Worm (Caenorhabditis elegans) whole organism, L1 larva: Measurements from ENCODE around the gene acr-2.
A peak's percentile ranks its signal among the peaks of the same experiment; 100 is the strongest.

Source experiments
- C16A3.4 ChIP-seq: fragments of 150-350 bp; optimal IDR thresholded peaks from 2 replicates; lab custom pipeline; 2014; ENCODE audit warnings: missing biosample characterization, missing genetic modification characterization
- C34B4.2 ChIP-seq: sonication (generic microtip); optimal IDR thresholded peaks from 2 replicates; lab custom pipeline; 2017; ENCODE audit warnings: mild to moderate bottlenecking, missing genetic modification characterization, missing compliant biosample characterization
- F16B12.6 ChIP-seq: fragments of 150-350 bp; optimal IDR thresholded peaks from 2 replicates; lab custom pipeline; 2014; ENCODE audit warnings: missing biosample characterization, missing genetic modification characterization
- ceh-82 ChIP-seq, 3 experiments: fragments of 150-350 bp in 1 of 3; sonication (generic microtip) in 2 of 3; optimal IDR thresholded peaks; 2 replicates each; lab custom pipeline; 2014 to 2017; ENCODE audit warnings: missing biosample characterization in 3 of 3, missing genetic modification characterization in 3 of 3
- dpl-1 ChIP-seq, 3 experiments: fragments of 150-350 bp in 2 of 3; sonication (generic microtip) in 1 of 3; optimal IDR thresholded peaks; 2 replicates each; lab custom pipeline; 2014 to 2017; ENCODE audit warnings: missing biosample characterization in 3 of 3, missing genetic modification characterization in 3 of 3, missing genetic modification reagents in 3 of 3
- efl-1 ChIP-seq, 4 experiments: fragments of 150-350 bp; optimal IDR thresholded peaks in 3 of 4; peaks in 1 of 4; 1 replicate in 1 of 4; 2 replicates in 3 of 4; lab custom pipeline; 2014; ENCODE audit warnings: missing biosample characterization in 2 of 4, missing genetic modification characterization in 2 of 4, missing genetic modification reagents in 2 of 4
- efl-3 ChIP-seq: fragments of 200-800 bp; sonication (Bioruptor generic); optimal IDR thresholded peaks from 2 replicates; lab custom pipeline; 2018; ENCODE audit warnings: mild to moderate bottlenecking, missing genetic modification characterization, missing compliant biosample characterization
- egl-27 ChIP-seq, 2 experiments: fragments of 150-350 bp in 1 of 2; sonication (generic microtip); optimal IDR thresholded peaks; 3 replicates each; lab custom pipeline; 2017 to 2018; ENCODE audit warnings: missing biosample characterization in 2 of 2, missing genetic modification characterization in 2 of 2, missing genetic modification reagents in 2 of 2
- fkh-10 ChIP-seq: sonication (generic microtip); optimal IDR thresholded peaks from 2 replicates; lab custom pipeline; 2017; ENCODE audit warnings: missing biosample characterization, missing genetic modification reagents, missing genetic modification characterization
- grh-1 ChIP-seq: fragments of 200-800 bp; sonication (Bioruptor generic); IDR thresholded peaks from 2 replicates; pipeline ENCODE4 v1.3.6; 2022; ENCODE audit warnings: missing genetic modification reagents, missing genetic modification characterization, missing compliant biosample characterization
- hlh-17 ChIP-seq: fragments of 200-800 bp; sonication (Bioruptor generic); optimal IDR thresholded peaks from 2 replicates; lab custom pipeline; 2018; ENCODE audit warnings: missing genetic modification characterization, mild to moderate bottlenecking, missing compliant biosample characterization, moderate library complexity, borderline replicate concordance
- irx-1 ChIP-seq: sonication (generic microtip); optimal IDR thresholded peaks from 2 replicates; lab custom pipeline; 2016; ENCODE audit warnings: missing genetic modification characterization, missing compliant biosample characterization
- isw-1 ChIP-seq: fragments of 200-800 bp; sonication (Bioruptor generic); IDR thresholded peaks from 2 replicates; pipeline ENCODE4 v1.3.6; 2022; ENCODE audit warnings: missing genetic modification characterization, missing compliant biosample characterization
- lin-14 ChIP-seq: fragments of 200-800 bp; sonication (Bioruptor generic); optimal IDR thresholded peaks from 2 replicates; lab custom pipeline; 2018; ENCODE audit warnings: mild to moderate bottlenecking, missing genetic modification characterization, moderate library complexity, missing compliant biosample characterization
- lin-35 ChIP-seq, 2 experiments: fragments of 150-350 bp; optimal IDR thresholded peaks; 2 replicates each; lab custom pipeline; 2014; ENCODE audit warnings: missing biosample characterization in 2 of 2, missing genetic modification characterization in 2 of 2, missing genetic modification reagents in 2 of 2
- lin-39 ChIP-seq: fragments of 150-350 bp; optimal IDR thresholded peaks from 2 replicates; lab custom pipeline; 2014; ENCODE audit warnings: missing biosample characterization, missing genetic modification reagents, missing genetic modification characterization
- lir-3 ChIP-seq: sonication (generic microtip); optimal IDR thresholded peaks from 2 replicates; lab custom pipeline; 2016; ENCODE audit warnings: mild to moderate bottlenecking, missing genetic modification characterization, moderate library complexity, missing compliant biosample characterization; ENCODE audit not compliant: poor library complexity
- lsy-2 ChIP-seq, 2 experiments: fragments of 150-350 bp; optimal IDR thresholded peaks; 2 replicates each; lab custom pipeline; 2014; ENCODE audit warnings: missing biosample characterization in 2 of 2, missing genetic modification characterization in 2 of 2
- mef-2 ChIP-seq: fragments of 150-350 bp; optimal IDR thresholded peaks from 2 replicates; lab custom pipeline; 2014; ENCODE audit warnings: missing biosample characterization, missing genetic modification characterization
- nhr-12 ChIP-seq: sonication (generic microtip); optimal IDR thresholded peaks from 2 replicates; lab custom pipeline; 2017; ENCODE audit warnings: missing biosample characterization, missing genetic modification characterization
- nhr-19 ChIP-seq: fragments of 200-800 bp; sonication (Bioruptor generic); conservative IDR thresholded peaks from 2 replicates; pipeline ENCODE4 v1.3.6; 2022; ENCODE audit warnings: missing genetic modification characterization, missing compliant biosample characterization
- nhr-20 ChIP-seq: sonication (generic microtip); optimal IDR thresholded peaks from 2 replicates; lab custom pipeline; 2016; ENCODE audit warnings: mild to moderate bottlenecking, missing genetic modification characterization, missing compliant biosample characterization
- nhr-237 ChIP-seq: fragments of 150-350 bp; optimal IDR thresholded peaks from 2 replicates; lab custom pipeline; 2014; ENCODE audit warnings: missing biosample characterization, missing genetic modification characterization
- nhr-71 ChIP-seq: sonication (generic microtip); optimal IDR thresholded peaks from 2 replicates; lab custom pipeline; 2016; ENCODE audit warnings: mild to moderate bottlenecking, missing genetic modification characterization, moderate library complexity, missing compliant biosample characterization
- nhr-84 ChIP-seq: sonication (generic microtip); optimal IDR thresholded peaks from 2 replicates; lab custom pipeline; 2017; ENCODE audit warnings: missing biosample characterization, missing genetic modification characterization
- nhr-85 ChIP-seq: sonication (generic microtip); peaks from one replicate; lab custom pipeline; 2016; ENCODE audit warnings: missing genetic modification characterization, inconsistent platforms, missing compliant biosample characterization
- pag-3 ChIP-seq: sonication (generic microtip); optimal IDR thresholded peaks from 2 replicates; lab custom pipeline; 2017; ENCODE audit warnings: missing genetic modification characterization, mild to moderate bottlenecking, missing compliant biosample characterization, antibody characterized with exemption, borderline replicate concordance; ENCODE audit not compliant: insufficient read depth
- pqm-1 ChIP-seq: sonication (generic microtip); optimal IDR thresholded peaks from 3 replicates; lab custom pipeline; 2017; ENCODE audit warnings: missing biosample characterization, missing genetic modification characterization
- rnt-1 ChIP-seq: sonication (generic microtip); optimal IDR thresholded peaks from 2 replicates; lab custom pipeline; 2016; ENCODE audit warnings: mild to moderate bottlenecking, missing genetic modification characterization, moderate library complexity, missing compliant biosample characterization
- skn-1 ChIP-seq: fragments of 150-350 bp; optimal IDR thresholded peaks from 2 replicates; lab custom pipeline; 2014; ENCODE audit warnings: missing biosample characterization, missing genetic modification characterization
- swsn-7 ChIP-seq: sonication (generic microtip); optimal IDR thresholded peaks from 2 replicates; lab custom pipeline; 2016; ENCODE audit warnings: missing genetic modification characterization, missing compliant biosample characterization
- unc-130 ChIP-seq: fragments of 150-350 bp; optimal IDR thresholded peaks from 2 replicates; lab custom pipeline; 2017; ENCODE audit warnings: missing biosample characterization, missing genetic modification characterization, inconsistent platforms
- unc-62 ChIP-seq: fragments of 150-350 bp; optimal IDR thresholded peaks from 2 replicates; lab custom pipeline; 2014; ENCODE audit warnings: missing biosample characterization, missing genetic modification reagents, missing genetic modification characterization
- unc-86 ChIP-seq: sonication (generic microtip); optimal IDR thresholded peaks from 2 replicates; lab custom pipeline; 2016; ENCODE audit warnings: missing genetic modification characterization, missing compliant biosample characterization
- vab-15 ChIP-seq: sonication (generic microtip); optimal IDR thresholded peaks from 2 replicates; lab custom pipeline; 2017; ENCODE audit warnings: missing genotype, mild to moderate bottlenecking, missing genetic modification characterization, missing compliant biosample characterization
- zag-1 ChIP-seq: fragments of 150-350 bp; optimal IDR thresholded peaks from 2 replicates; lab custom pipeline; 2014; ENCODE audit warnings: missing biosample characterization, missing genetic modification characterization
- zip-4 ChIP-seq: fragments of 200-800 bp; sonication (Bioruptor generic); optimal IDR thresholded peaks from 2 replicates; lab custom pipeline; 2018; ENCODE audit warnings: mild to moderate bottlenecking, missing genetic modification characterization, moderate library complexity, missing compliant biosample characterization
- ztf-4 ChIP-seq: fragments of 150-350 bp; optimal IDR thresholded peaks from 2 replicates; lab custom pipeline; 2014; ENCODE audit warnings: missing biosample characterization, missing genetic modification characterization

The acr-2 gene

ce11 chrX:6691653-6692052, 10.7 kb upstream of the acr-2 start (continued):
- TF ChIP-seq ztf-4 (no peak), skn-1 (tag; lab: Kevin White, UChicago) (no peak), lin-39 (tag; lab: Kevin White, UChicago) (no peak)
- TF ChIP-seq, all 84 proteins: peak for 0

- TF ChIP-seq isw-1 (GFP tag; lab: Robert Waterston, UW) (no peak), nhr-19 (GFP tag; lab: Robert Waterston, UW) (no peak), unc-130 (tag; lab: Kevin White, UChicago) (no peak), unc-62 (no peak), efl-3 (GFP tag; lab: Kevin White, UChicago) (no peak), lir-3 (tag; lab: Kevin White, UChicago) (no peak), ceh-82 (tag; optimal IDR thresholded peaks at IDR 0.05; lab: Kevin White, UChicago) (no peak), zag-1 (tag; lab: Kevin White, UChicago) (no peak), unc-86 (tag; lab: Kevin White, UChicago) (no peak), egl-27 (tag; optimal IDR thresholded peaks at IDR 0.05; lab: Kevin White, UChicago) (no peak), nhr-12 (tag; lab: Kevin White, UChicago) (no peak), mef-2 (no peak), nhr-85 (tag; lab: Kevin White, UChicago) (no peak), irx-1 (tag; lab: Kevin White, UChicago) (no peak)
These were observed 9.5 kb upstream of the acr-2 start for ce11 chrX:6692896-6693295.

- no peak for TF ChIP-seq C16A3.4 (tag; lab: Kevin White, UChicago)
- TF ChIP-seq vab-15, result no peak
- TF ChIP-seq nhr-71 (tag; lab: Kevin White, UChicago), result no peak
- no peak for TF ChIP-seq swsn-7
- TF ChIP-seq hlh-17 (GFP tag; lab: Kevin White, UChicago), result no peak
- no peak for TF ChIP-seq grh-1 (GFP tag; lab: Robert Waterston, UW)
- TF ChIP-seq nhr-12 (tag; lab: Kevin White, UChicago), result no peak
- TF ChIP-seq nhr-20 (tag; lab: Kevin White, UChicago), result no peak
These were observed 9.0 kb upstream of the acr-2 start, which contains the start of gene F38B6.3 for ce11 chrX:6693331-6693730. F38B6.3 (plus strand) TSS chrX:6693631.

DNA sequence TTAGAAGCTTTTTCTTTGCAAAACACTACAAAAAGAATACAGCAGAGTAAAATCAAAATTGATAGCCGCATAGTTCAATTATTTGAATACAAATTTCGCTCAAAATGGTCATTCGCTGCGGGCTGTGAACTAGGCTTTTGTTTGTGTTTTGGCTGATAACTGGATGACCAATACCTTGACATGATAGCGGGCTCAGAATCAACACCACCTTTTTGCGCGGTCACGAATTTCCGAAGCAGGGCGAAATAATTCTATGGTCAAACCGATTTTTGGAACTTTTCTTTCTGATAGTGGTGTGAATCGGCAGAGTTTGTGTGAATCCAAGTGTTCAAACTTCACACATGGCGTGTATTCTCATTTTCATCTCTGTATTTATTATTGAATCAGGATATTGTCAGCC, 4.1 kb upstream of the acr-2 start, which contains the start of the genes F38B6.7 and F38B6.2:
Gene F38B6.7, minus strand, starts transcription at position 101 of the 400 bp plus-strand sequence.
Gene F38B6.2, plus strand, starts transcription at position 267 of the 400 bp plus-strand sequence.
- TF ChIP-seq ztf-4 (no peak), dpl-1 (GFP tag; optimal IDR thresholded peaks at IDR 0.05; lab: Kevin White, UChicago) (no peak), lsy-2 (tag; optimal IDR thresholded peaks at IDR 0.05; lab: Kevin White, UChicago) (no peak)

DNA sequence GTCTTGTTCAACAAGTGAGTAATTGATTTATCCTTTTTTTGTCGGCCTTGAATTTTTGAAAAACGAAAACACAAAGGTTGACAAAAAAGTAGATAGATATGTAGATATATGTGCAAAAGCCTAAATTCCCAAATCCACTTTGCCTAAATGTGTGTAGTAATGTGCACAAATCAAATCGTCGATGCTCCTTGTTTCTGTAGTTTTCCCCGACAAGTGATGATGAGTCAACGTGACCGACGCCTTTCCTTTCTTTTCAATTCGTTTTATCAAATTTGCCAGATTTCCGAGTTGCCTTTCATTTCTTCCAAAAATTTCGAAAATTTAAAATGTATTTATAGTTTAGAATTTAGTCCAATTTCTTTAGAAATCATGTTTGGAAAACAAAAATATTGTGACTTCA, 2.8 kb downstream of the acr-2 start:
- peak; percentile 93 for TF ChIP-seq fkh-10 (GFP tag; lab: Kevin White, UChicago)
- TF ChIP-seq C16A3.4 (tag; lab: Kevin White, UChicago), result no peak
- peak; percentile 58 for TF ChIP-seq lin-14 (GFP tag; lab: Kevin White, UChicago)

- TF ChIP-seq lin-35 (GFP tag; optimal IDR thresholded peaks at IDR 0.05; lab: Kevin White, UChicago) (no peak), F16B12.6 (tag; lab: Kevin White, UChicago) (no peak), efl-1 (optimal IDR thresholded peaks at IDR 0.05; lab: Kevin White, UChicago) (no peak), efl-1 (GFP tag; optimal IDR thresholded peaks at IDR 0.05 in 1 of 2; lab: Kevin White, UChicago) (no peak), C34B4.2 (tag; lab: Kevin White, UChicago) (no peak), nhr-84 (tag; lab: Kevin White, UChicago) (no peak), pqm-1 (tag; lab: Kevin White, UChicago) (no peak), rnt-1 (no peak), pag-3 (no peak), zip-4 (GFP tag; lab: Kevin White, UChicago) (no peak), nhr-20 (tag; lab: Kevin White, UChicago) (no peak), grh-1 (GFP tag; lab: Robert Waterston, UW) (no peak), nhr-237 (tag; lab: Kevin White, UChicago) (no peak), ztf-4 (no peak)
These were observed 6.9 kb downstream of the acr-2 start, which contains the start of gene acr-3 for ce11 chrX:6709238-6709637. acr-3 (plus strand) TSS chrX:6709538.
